Fruit fly (Drosophila melanogaster) whole organism, prepupa: ENCODE results near the gene Lcp65Ag3.

Experiments
- CG10631 ChIP-seq: fragments of 200-800 bp; sonication (Bioruptor generic); optimal IDR thresholded peaks from 2 replicates; lab custom pipeline; 2016; ENCODE audit warnings: missing biosample characterization, missing genetic modification characterization
- CG11902 ChIP-seq: fragments of 200-800 bp; sonication (Bioruptor generic); optimal IDR thresholded peaks from 3 replicates; lab custom pipeline; 2016; ENCODE audit warnings: missing biosample characterization, missing genetic modification characterization
- CG1621 ChIP-seq: fragments of 200-800 bp; sonication (Bioruptor generic); optimal IDR thresholded peaks from 3 replicates; lab custom pipeline; 2018; ENCODE audit warnings: missing biosample characterization, mild to moderate bottlenecking, missing genetic modification characterization
- CG4318 ChIP-seq: fragments of 200-800 bp; sonication (Bioruptor generic); optimal IDR thresholded peaks from 3 replicates; lab custom pipeline; 2017; ENCODE audit warnings: missing biosample characterization, mild to moderate bottlenecking, missing genetic modification characterization
- CG6854 ChIP-seq: fragments of 200-800 bp; sonication (Bioruptor generic); optimal IDR thresholded peaks from 2 replicates; lab custom pipeline; 2017; ENCODE audit warnings: missing biosample characterization, mild to moderate bottlenecking, missing genetic modification characterization
- CG8319 ChIP-seq: fragments of 200-800 bp; sonication (Bioruptor generic); optimal IDR thresholded peaks from 3 replicates; lab custom pipeline; 2016; ENCODE audit warnings: missing biosample characterization, missing genetic modification characterization
- CG9139 ChIP-seq: fragments of 200-800 bp; sonication (Bioruptor generic); optimal IDR thresholded peaks from 3 replicates; lab custom pipeline; 2017; ENCODE audit warnings: missing biosample characterization, mild to moderate bottlenecking, missing genetic modification characterization
- Eip78C ChIP-seq: fragments of 200-800 bp; sonication (Bioruptor generic); peaks from one replicate; lab custom pipeline; 2016; ENCODE audit warnings: missing biosample characterization, missing genetic modification characterization
- Gug ChIP-seq: fragments of 200-800 bp; sonication (Bioruptor generic); IDR thresholded peaks from 2 replicates; pipeline ENCODE4 v1.3.6; 2022; ENCODE audit warnings: missing biosample characterization, missing genetic modification characterization
- Hr38 ChIP-seq: sonication (Bioruptor generic); optimal IDR thresholded peaks from 2 replicates; lab custom pipeline; 2016; ENCODE audit warnings: missing biosample characterization, missing genetic modification characterization
- Hr39 ChIP-seq: fragments of 200-800 bp; sonication (Bioruptor generic); optimal IDR thresholded peaks from 2 replicates; lab custom pipeline; 2016; ENCODE audit warnings: missing biosample characterization, missing genetic modification characterization
- cyc ChIP-seq: fragments of 200-800 bp; sonication (Bioruptor generic); optimal IDR thresholded peaks from 3 replicates; lab custom pipeline; 2016; ENCODE audit warnings: missing biosample characterization, missing genetic modification characterization

DNA sequence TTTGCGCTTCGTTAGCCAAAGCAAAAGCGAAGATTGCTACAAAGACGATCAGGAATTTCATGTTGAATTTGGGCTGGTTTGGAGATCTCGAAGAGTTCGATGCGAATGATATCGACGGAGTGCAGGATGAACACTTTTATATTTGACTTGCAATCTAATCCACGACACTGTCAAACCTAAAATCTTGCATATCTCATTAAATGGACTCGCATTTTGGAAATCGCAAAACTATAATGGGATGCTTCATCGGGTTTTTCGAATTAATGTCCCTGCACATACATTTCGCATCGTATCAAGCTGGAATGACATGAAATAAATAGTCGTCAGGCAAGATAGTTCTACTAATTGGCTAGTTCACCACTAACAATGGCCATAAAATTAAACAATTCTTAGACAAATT is 7.2 kb upstream of the Lcp65Ag3 start, which contains the start of gene Lcp65Ae:
- TF ChIP-seq Eip78C = no peak
- TF ChIP-seq Hr38 (GFP tag; lab: Kevin White, UChicago) = no peak
- TF ChIP-seq CG4318 (GFP tag; lab: Kevin White, UChicago) = no peak
- no peak for TF ChIP-seq CG10631 (GFP tag; lab: Kevin White, UChicago)
- no peak for TF ChIP-seq CG1621
- no peak for TF ChIP-seq CG8319
- TF ChIP-seq CG11902 (GFP tag; lab: Kevin White, UChicago) = no peak
- no peak for TF ChIP-seq Gug
- no peak for TF ChIP-seq cyc (GFP tag; lab: Kevin White, UChicago)
- TF ChIP-seq CG6854 (GFP tag; lab: Kevin White, UChicago) = no peak
- TF ChIP-seq CG9139 (GFP tag; lab: Kevin White, UChicago) = no peak
- no peak for TF ChIP-seq Hr39 (GFP tag; lab: Kevin White, UChicago)
